Worm (Caenorhabditis elegans) whole organism, early embryonic: Measurements from ENCODE around the gene Y54G11A.14.

Experiments used
- ets-7 ChIP-seq: sonication (generic microtip); optimal IDR thresholded peaks from 2 replicates; lab custom pipeline; 2016; ENCODE audit warnings: missing genotype, missing genetic modification characterization, missing compliant biosample characterization
- tbx-37 ChIP-seq: fragments of 200-800 bp; sonication (Bioruptor generic); conservative IDR thresholded peaks from 2 replicates; pipeline ENCODE4 v1.3.6; 2022; ENCODE audit warnings: missing genetic modification reagents, missing genetic modification characterization, missing compliant biosample characterization

ce11 chrII:14321225-14321624 lies 3.3 kb downstream of the Y54G11A.14 start:
- TF ChIP-seq tbx-37 (no peak), ets-7 (no peak)
